Fruit fly (Drosophila melanogaster) whole organism, wandering third instar larva: ENCODE data around the gene CG13896.

ENCODE experiments used
- Abd-B ChIP-seq: fragments of >200 bp; optimal IDR thresholded peaks from 2 replicates; lab custom pipeline; 2017; ENCODE audit warnings: missing biosample characterization, missing genetic modification characterization
- Hnf4 ChIP-seq: fragments of 200-800 bp; sonication (Bioruptor generic); optimal IDR thresholded peaks from 2 replicates; lab custom pipeline; 2016; ENCODE audit warnings: missing biosample characterization, mild to moderate bottlenecking, missing genetic modification characterization
- Hr78 ChIP-seq: fragments of >200 bp; optimal IDR thresholded peaks from 2 replicates; lab custom pipeline; 2017; ENCODE audit warnings: missing biosample characterization, missing genetic modification characterization
- Hr83 ChIP-seq: fragments of 200-300 bp; sonication (Bioruptor generic); optimal IDR thresholded peaks from 2 replicates; lab custom pipeline; 2016; ENCODE audit warnings: missing biosample characterization, mild to moderate bottlenecking, missing genetic modification characterization, moderate library complexity; ENCODE audit not compliant: poor library complexity, severe bottlenecking
- OdsH ChIP-seq: fragments of 200-800 bp; sonication (Bioruptor generic); optimal IDR thresholded peaks from 2 replicates; lab custom pipeline; 2016; ENCODE audit warnings: missing biosample characterization, mild to moderate bottlenecking, missing genetic modification characterization
- Sp1 ChIP-seq: fragments of 200-800 bp; sonication (Bioruptor generic); optimal IDR thresholded peaks from 3 replicates; lab custom pipeline; 2019; ENCODE audit warnings: missing biosample characterization, mild to moderate bottlenecking, missing genetic modification characterization, moderate library complexity
- Vsx2 ChIP-seq: fragments of 200-300, 225-300 bp; sonication (Bioruptor generic); optimal IDR thresholded peaks from 2 replicates; lab custom pipeline; 2018; ENCODE audit warnings: missing biosample characterization, missing genetic modification characterization; ENCODE audit not compliant: partially characterized antibody
- dl ChIP-seq, 2 experiments: fragments of 175-275, 200-275 bp in 1 of 2; fragments of 200-275 bp in 1 of 2; sonication (Bioruptor generic); optimal IDR thresholded peaks; lab custom pipeline; 2018; ENCODE audit warnings: mild to moderate bottlenecking in 2 of 2, missing biosample characterization in 2 of 2, missing genetic modification characterization in 2 of 2, moderate library complexity in 2 of 2; ENCODE audit not compliant: partially characterized antibody in 2 of 2, insufficient read depth in 1 of 2
- dsf ChIP-seq: sonication (Bioruptor generic); optimal IDR thresholded peaks from 2 replicates; lab custom pipeline; 2016; ENCODE audit warnings: missing biosample characterization, missing genetic modification characterization, borderline replicate concordance
- fru ChIP-seq: fragments of 200-800 bp; sonication (Bioruptor generic); optimal IDR thresholded peaks from 3 replicates; lab custom pipeline; 2016; ENCODE audit warnings: missing biosample characterization, mild to moderate bottlenecking, missing genetic modification characterization
- jim ChIP-seq: fragments of 175-275, 200-325 bp; sonication (Bioruptor generic); optimal IDR thresholded peaks from 2 replicates; lab custom pipeline; 2016; ENCODE audit warnings: missing biosample characterization, mild to moderate bottlenecking, missing genetic modification characterization
- pan ChIP-seq: fragments of >200 bp; optimal IDR thresholded peaks from 2 replicates; lab custom pipeline; 2017
- psq ChIP-seq: fragments of 200-800 bp; sonication (Bioruptor generic); optimal IDR thresholded peaks from 3 replicates; lab custom pipeline; 2017; ENCODE audit warnings: missing biosample characterization, mild to moderate bottlenecking, missing genetic modification characterization, moderate library complexity

dm6 chr3L:692699-693098 is 19.0 kb downstream of the CG13896 start, which contains the start of gene Vti1a:
- TF ChIP-seq Hnf4 (GFP tag; lab: Kevin White, UChicago) (no peak), pan (no peak), dsf (GFP tag; lab: Kevin White, UChicago) (no peak), OdsH (GFP tag; lab: Kevin White, UChicago) (no peak), Vsx2 (no peak), Abd-B (GFP tag; lab: Kevin White, UChicago) (no peak), dl (GFP tag; optimal IDR thresholded peaks at IDR 0.05; lab: Kevin White, UChicago; ENCODE audit: insufficient read depth in 1 of 2, partially characterized antibody in 2 of 2) (no peak), Hr78 (GFP tag; lab: Kevin White, UChicago) (no peak), jim (GFP tag; lab: Kevin White, UChicago) (no peak), Sp1 (GFP tag; lab: Kevin White, UChicago) (no peak), Hr83 (GFP tag; lab: Kevin White, UChicago) (no peak), fru (GFP tag; lab: Kevin White, UChicago) (no peak), psq (GFP tag; lab: Kevin White, UChicago) (no peak)
